Fruit fly (Drosophila melanogaster) whole organism: ENCODE measurements around the gene CG5783.

Experiments
- CG8478 ChIP-seq: fragments of >200 bp; optimal IDR thresholded peaks from 2 replicates; lab custom pipeline; 2018; ENCODE audit warnings: inconsistent platforms
- Dll ChIP-seq: fragments of >200 bp; optimal IDR thresholded peaks from 2 replicates; lab custom pipeline; 2017
- EcR ChIP-seq, 2 experiments: fragments of >200 bp; optimal IDR thresholded peaks; 2 replicates each; lab custom pipeline; 2017; ENCODE audit warnings: missing biosample characterization in 2 of 2, missing genetic modification characterization in 2 of 2, missing genetic modification reagents in 2 of 2
- pan ChIP-seq: fragments of >200 bp; optimal IDR thresholded peaks from 2 replicates; lab custom pipeline; 2017
- psq ChIP-seq: fragments of >200 bp; optimal IDR thresholded peaks from 2 replicates; lab custom pipeline; 2017
- usp ChIP-seq: fragments of >200 bp; optimal IDR thresholded peaks from 2 replicates; lab custom pipeline; 2017; ENCODE audit warnings: missing biosample characterization, missing genetic modification characterization, mixed read lengths

Gene CG5783

dm6 chr2L:18148552-18149219 is 7.2 kb upstream of the CG5783 start:
- no peak for TF ChIP-seq psq (lab: Kevin White, UChicago)
- no peak for TF ChIP-seq EcR (GFP tag; optimal IDR thresholded peaks at IDR 0.05; lab: Kevin White, UChicago)
- TF ChIP-seq pan (lab: Kevin White, UChicago) = no peak
- TF ChIP-seq usp (GFP tag; lab: Kevin White, UChicago) = no peak
- no peak for TF ChIP-seq Dll (lab: Kevin White, UChicago)
- TF ChIP-seq CG8478 (lab: Kevin White, UChicago) = no peak

DNA sequence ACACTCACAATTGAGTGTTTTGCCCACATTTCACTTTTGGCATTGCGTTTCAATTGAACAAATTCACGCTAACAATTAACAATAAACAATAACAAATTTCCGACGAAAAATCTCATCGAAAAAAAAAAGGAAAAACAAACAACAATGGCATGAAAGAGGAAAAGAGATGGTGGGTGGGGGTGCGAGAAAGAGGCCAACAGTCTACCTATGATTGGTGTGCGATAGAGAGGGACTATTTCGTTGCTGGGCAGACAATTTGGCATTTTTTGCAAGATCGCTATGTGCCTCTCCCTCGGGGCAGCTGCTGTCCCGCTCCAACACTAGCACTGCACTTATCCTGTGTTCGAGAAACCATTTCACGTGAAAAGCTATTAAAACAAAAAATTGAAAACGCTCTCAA is 5.9 kb upstream of the CG5783 start:
- TF ChIP-seq pan (lab: Kevin White, UChicago) (no peak), psq (lab: Kevin White, UChicago) (no peak), Dll (lab: Kevin White, UChicago) (no peak), EcR (GFP tag; optimal IDR thresholded peaks at IDR 0.05; lab: Kevin White, UChicago) (no peak), CG8478 (lab: Kevin White, UChicago) (no peak), usp (GFP tag; lab: Kevin White, UChicago) (no peak)

DNA sequence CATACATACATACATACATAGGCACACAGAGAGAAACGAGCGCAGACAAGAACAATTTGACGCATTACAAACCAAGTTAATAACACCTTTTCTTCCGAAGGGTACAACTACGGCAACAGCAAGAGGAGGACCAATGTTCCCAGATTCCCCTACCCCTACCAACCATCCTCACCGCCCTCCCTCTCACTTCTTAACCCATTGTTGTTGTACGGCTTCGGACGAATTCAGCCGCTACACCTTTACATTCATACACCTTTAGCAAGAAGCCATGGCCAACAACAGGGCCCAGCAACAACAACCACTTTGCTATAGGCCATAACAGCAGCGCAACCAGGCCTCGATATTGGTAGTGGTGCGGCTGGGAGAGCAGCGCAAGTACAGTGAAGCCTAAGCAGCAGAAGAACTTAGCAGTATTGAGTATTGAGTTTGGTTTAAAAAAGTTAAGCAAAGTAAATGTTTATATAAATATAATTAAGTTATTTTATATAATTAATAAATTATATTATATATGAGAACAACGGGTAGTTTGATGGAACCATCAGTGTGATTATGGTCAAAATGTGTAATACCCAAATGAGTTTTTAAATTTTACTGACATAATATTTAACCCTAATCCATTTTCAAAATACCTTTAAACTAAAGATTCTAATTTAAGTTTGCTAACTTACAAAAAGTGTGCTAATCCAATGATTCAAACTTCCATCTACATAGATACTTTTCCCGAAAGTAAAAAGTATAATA is 5.3 kb upstream of the CG5783 start:
- no peak for TF ChIP-seq CG8478 (lab: Kevin White, UChicago)
- TF ChIP-seq EcR (GFP tag; optimal IDR thresholded peaks at IDR 0.05; lab: Kevin White, UChicago) = no peak
- no peak for TF ChIP-seq usp (GFP tag; lab: Kevin White, UChicago)
- no peak for TF ChIP-seq psq (lab: Kevin White, UChicago)
- no peak for TF ChIP-seq pan (lab: Kevin White, UChicago)
- no peak for TF ChIP-seq Dll (lab: Kevin White, UChicago)

- TF ChIP-seq CG8478 (lab: Kevin White, UChicago) (peak; percentile 65), Dll (lab: Kevin White, UChicago) (no peak)
These were observed 4.6 kb upstream of the CG5783 start for dm6 chr2L:18151134-18151825.

DNA sequence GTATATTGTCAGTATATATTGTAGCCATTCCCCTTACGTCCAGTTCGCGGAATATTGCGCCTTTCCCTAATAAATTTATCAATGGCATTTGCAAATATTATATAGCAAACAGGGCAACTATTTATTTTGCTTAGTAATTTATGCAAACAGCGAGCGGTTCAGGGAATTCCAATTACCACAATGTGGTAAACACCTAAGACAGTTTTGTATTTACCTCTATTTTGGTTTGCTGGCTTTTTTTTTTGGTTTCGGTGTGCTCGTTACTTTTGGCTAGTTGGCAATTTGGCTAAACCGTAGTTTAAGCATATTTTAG is 4.1 kb upstream of the CG5783 start:
- TF ChIP-seq Dll (lab: Kevin White, UChicago) (no peak), EcR (GFP tag; optimal IDR thresholded peaks at IDR 0.05; lab: Kevin White, UChicago) (no peak)

dm6 chr2L:18152172-18152639 is 3.6 kb upstream of the CG5783 start, which contains the start of gene Socs36E:
Gene Socs36E (minus strand): TSS chr2L:18152417.
- TF ChIP-seq Dll (lab: Kevin White, UChicago) (no peak), CG8478 (lab: Kevin White, UChicago) (no peak), EcR (GFP tag; optimal IDR thresholded peaks at IDR 0.05; lab: Kevin White, UChicago) (no peak), pan (lab: Kevin White, UChicago) (no peak), psq (lab: Kevin White, UChicago) (no peak), usp (GFP tag; lab: Kevin White, UChicago) (no peak)

DNA sequence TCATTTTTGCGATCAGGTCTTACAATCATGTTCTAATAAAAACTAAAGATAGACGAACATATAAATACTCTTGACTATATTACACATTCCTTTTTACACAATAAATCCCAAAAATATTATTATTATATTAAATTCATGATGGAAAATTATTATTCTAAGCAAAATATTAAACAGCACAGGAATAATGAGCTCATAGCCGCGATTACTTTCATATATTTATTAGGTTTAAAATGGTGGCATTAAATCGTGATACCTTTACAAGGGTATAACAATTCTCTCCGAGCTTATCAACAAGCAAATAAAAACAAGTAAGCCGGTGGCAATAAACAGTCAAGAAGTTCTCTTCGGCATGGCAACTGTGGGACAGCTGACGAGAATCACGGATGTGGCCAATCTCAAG is 2.8 kb upstream of the CG5783 start, which contains the start of gene CG17681:
Gene CG17681 (plus strand): TSS at position 56 of the 400 bp plus-strand sequence.
- TF ChIP-seq pan (lab: Kevin White, UChicago) (no peak), Dll (lab: Kevin White, UChicago) (no peak), EcR (GFP tag; optimal IDR thresholded peaks at IDR 0.05; lab: Kevin White, UChicago) (no peak), psq (lab: Kevin White, UChicago) (no peak), usp (GFP tag; lab: Kevin White, UChicago) (no peak), CG8478 (lab: Kevin White, UChicago) (no peak)

- TF ChIP-seq CG8478 (lab: Kevin White, UChicago) (no peak), EcR (GFP tag; optimal IDR thresholded peaks at IDR 0.05; lab: Kevin White, UChicago) (no peak), usp (GFP tag; lab: Kevin White, UChicago) (no peak), Dll (lab: Kevin White, UChicago) (no peak), psq (lab: Kevin White, UChicago) (no peak), pan (lab: Kevin White, UChicago) (no peak)
These were observed 1.3 kb upstream of the CG5783 start, which contains the start of gene CG15155 for dm6 chr2L:18154551-18154950. Gene CG15155 (plus strand): TSS chr2L:18154851.

DNA sequence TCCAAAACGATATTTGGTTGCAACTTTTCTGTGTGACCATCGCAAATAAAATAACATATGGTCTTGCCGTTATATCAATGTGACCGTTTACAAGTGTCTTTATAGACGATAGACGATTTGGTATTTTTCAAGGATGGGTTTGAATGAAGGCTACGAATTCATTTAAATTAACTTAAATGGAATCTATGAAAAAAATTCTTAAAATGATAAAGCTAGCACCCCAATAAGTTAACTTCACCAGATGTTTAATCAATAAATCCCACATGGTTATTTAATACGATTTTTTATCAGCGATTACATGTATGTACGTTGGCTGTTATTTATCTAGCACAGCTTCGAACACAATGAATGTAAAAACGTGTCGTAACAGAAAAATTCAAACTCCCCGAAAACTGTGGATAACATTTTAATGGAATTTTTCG is 2.8 kb downstream of the CG5783 start:
- TF ChIP-seq CG8478 (lab: Kevin White, UChicago) = no peak
- TF ChIP-seq usp (GFP tag; lab: Kevin White, UChicago) = no peak
- TF ChIP-seq Dll (lab: Kevin White, UChicago) = no peak
- no peak for TF ChIP-seq EcR (GFP tag; optimal IDR thresholded peaks at IDR 0.05; lab: Kevin White, UChicago)
- no peak for TF ChIP-seq pan (lab: Kevin White, UChicago)
- no peak for TF ChIP-seq psq (lab: Kevin White, UChicago)

DNA sequence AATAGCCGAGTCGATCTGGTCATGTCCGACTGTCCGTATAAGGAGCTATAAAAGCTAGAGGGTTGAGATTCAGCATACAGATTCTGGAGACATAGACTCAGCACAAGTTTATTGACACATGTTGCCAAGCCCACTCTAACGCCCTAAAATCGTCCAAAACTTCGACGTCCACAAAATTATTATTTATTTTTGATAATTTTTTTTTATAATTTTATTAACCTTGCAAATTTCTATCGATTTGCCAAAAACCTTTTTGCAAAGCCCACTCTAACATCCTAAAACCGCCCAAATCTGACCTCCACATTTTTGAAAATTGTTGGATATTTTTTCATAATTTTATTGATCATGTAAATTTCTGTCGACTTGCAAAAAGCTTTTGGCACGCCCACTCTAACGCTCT is 3.3 kb downstream of the CG5783 start, which contains the start of gene JMJD4:
Gene JMJD4 (minus strand): TSS at position 101 of the 400 bp plus-strand sequence.
- TF ChIP-seq Dll (lab: Kevin White, UChicago) (no peak), usp (GFP tag; lab: Kevin White, UChicago) (no peak), EcR (GFP tag; optimal IDR thresholded peaks at IDR 0.05; lab: Kevin White, UChicago) (no peak), psq (lab: Kevin White, UChicago) (no peak), pan (lab: Kevin White, UChicago) (no peak), CG8478 (lab: Kevin White, UChicago) (no peak)
